Fruit fly (Drosophila melanogaster) whole organism, prepupa: ENCODE measurements around the gene cbt.
A peak's percentile ranks its signal among the peaks of the same experiment; 100 is the strongest.

Source experiments
- CG11294 ChIP-seq: fragments of 200-800 bp; sonication (Bioruptor generic); IDR thresholded peaks from 2 replicates; pipeline ENCODE4 v1.3.6; 2022; ENCODE audit warnings: missing biosample characterization, missing genetic modification characterization
- CG15336 ChIP-seq: fragments of 200-800 bp; sonication (Bioruptor generic); IDR thresholded peaks from 2 replicates; pipeline ENCODE4 v1.3.6; 2022; ENCODE audit warnings: missing biosample characterization, missing genetic modification characterization
- CG1621 ChIP-seq: fragments of 200-800 bp; sonication (Bioruptor generic); optimal IDR thresholded peaks from 3 replicates; lab custom pipeline; 2018; ENCODE audit warnings: missing biosample characterization, mild to moderate bottlenecking, missing genetic modification characterization
- CG3032 ChIP-seq: fragments of 200-800 bp; optimal IDR thresholded peaks from 2 replicates; lab custom pipeline; 2019; ENCODE audit warnings: missing biosample characterization, mild to moderate bottlenecking, missing genetic modification characterization, moderate library complexity
- CG31627 ChIP-seq: fragments of 200-800 bp; sonication (Bioruptor generic); optimal IDR thresholded peaks from 3 replicates; lab custom pipeline; 2016; ENCODE audit warnings: missing biosample characterization, missing genetic modification characterization
- CG32006 ChIP-seq: fragments of 200-800 bp; sonication (Bioruptor generic); optimal IDR thresholded peaks from 3 replicates; lab custom pipeline; 2017; ENCODE audit warnings: missing biosample characterization, mild to moderate bottlenecking, missing genetic modification characterization
- CG4318 ChIP-seq: fragments of 200-800 bp; sonication (Bioruptor generic); optimal IDR thresholded peaks from 3 replicates; lab custom pipeline; 2017; ENCODE audit warnings: missing biosample characterization, mild to moderate bottlenecking, missing genetic modification characterization
- CG6163 ChIP-seq: fragments of 200-800 bp; sonication (Bioruptor generic); IDR thresholded peaks from 3 replicates; pipeline ENCODE4 v1.3.6; 2022; ENCODE audit warnings: missing biosample characterization, missing genetic modification characterization
- CG6276 ChIP-seq: fragments of 200-800 bp; sonication (Bioruptor generic); optimal IDR thresholded peaks from 2 replicates; lab custom pipeline; 2017; ENCODE audit warnings: missing biosample characterization, mild to moderate bottlenecking, missing genetic modification characterization
- CG6808 ChIP-seq: fragments of 200-800 bp; sonication (Bioruptor generic); optimal IDR thresholded peaks from 3 replicates; lab custom pipeline; 2017; ENCODE audit warnings: missing biosample characterization, missing genetic modification characterization, mild to moderate bottlenecking, moderate library complexity, missing genetic modification reagents
- CG6854 ChIP-seq: fragments of 200-800 bp; sonication (Bioruptor generic); optimal IDR thresholded peaks from 2 replicates; lab custom pipeline; 2017; ENCODE audit warnings: missing biosample characterization, mild to moderate bottlenecking, missing genetic modification characterization
- CG7368 ChIP-seq: fragments of 200-800 bp; sonication (Bioruptor generic); optimal IDR thresholded peaks from 3 replicates; lab custom pipeline; 2016; ENCODE audit warnings: missing biosample characterization, missing genetic modification characterization
- CG8119 ChIP-seq: fragments of 200-800 bp; sonication (Bioruptor generic); IDR thresholded peaks from 3 replicates; pipeline ENCODE4 v1.3.6; 2022; ENCODE audit warnings: missing biosample characterization, missing genetic modification characterization
- CG8319 ChIP-seq: fragments of 200-800 bp; sonication (Bioruptor generic); optimal IDR thresholded peaks from 3 replicates; lab custom pipeline; 2016; ENCODE audit warnings: missing biosample characterization, missing genetic modification characterization
- CG8632 ChIP-seq: fragments of 200-800 bp; sonication (Bioruptor generic); optimal IDR thresholded peaks from 3 replicates; lab custom pipeline; 2016; ENCODE audit warnings: missing biosample characterization, missing genetic modification characterization
- CG9139 ChIP-seq: fragments of 200-800 bp; sonication (Bioruptor generic); optimal IDR thresholded peaks from 3 replicates; lab custom pipeline; 2017; ENCODE audit warnings: missing biosample characterization, mild to moderate bottlenecking, missing genetic modification characterization
- Eip75B ChIP-seq: fragments of 200-800 bp; sonication (Bioruptor generic); optimal IDR thresholded peaks from 3 replicates; lab custom pipeline; 2016; ENCODE audit warnings: missing biosample characterization, missing genetic modification characterization
- Eip78C ChIP-seq: fragments of 200-800 bp; sonication (Bioruptor generic); peaks from one replicate; lab custom pipeline; 2016; ENCODE audit warnings: missing biosample characterization, missing genetic modification characterization
- Eip93F ChIP-seq: fragments of 200-800 bp; sonication (Bioruptor generic); optimal IDR thresholded peaks from 2 replicates; lab custom pipeline; 2016; ENCODE audit warnings: missing biosample characterization, mild to moderate bottlenecking, missing genetic modification characterization
- Ets21C ChIP-seq: fragments of 200-800 bp; sonication (Bioruptor generic); optimal IDR thresholded peaks from 3 replicates; lab custom pipeline; 2016; ENCODE audit warnings: missing biosample characterization, missing genetic modification characterization
- Ets96B ChIP-seq: fragments of 200-800 bp; optimal IDR thresholded peaks from 2 replicates; lab custom pipeline; 2019; ENCODE audit warnings: missing biosample characterization, mild to moderate bottlenecking, missing genetic modification characterization, moderate library complexity
- Gug ChIP-seq: fragments of 200-800 bp; sonication (Bioruptor generic); IDR thresholded peaks from 2 replicates; pipeline ENCODE4 v1.3.6; 2022; ENCODE audit warnings: missing biosample characterization, missing genetic modification characterization
- Hr38 ChIP-seq: sonication (Bioruptor generic); optimal IDR thresholded peaks from 2 replicates; lab custom pipeline; 2016; ENCODE audit warnings: missing biosample characterization, missing genetic modification characterization
- Hr39 ChIP-seq: fragments of 200-800 bp; sonication (Bioruptor generic); optimal IDR thresholded peaks from 2 replicates; lab custom pipeline; 2016; ENCODE audit warnings: missing biosample characterization, missing genetic modification characterization
- Hr4 ChIP-seq: fragments of 200-800 bp; sonication (Bioruptor generic); optimal IDR thresholded peaks from 3 replicates; lab custom pipeline; 2016; ENCODE audit warnings: missing biosample characterization, missing genetic modification characterization
- Lpt ChIP-seq: fragments of 200-800 bp; sonication (Bioruptor generic); optimal IDR thresholded peaks from 3 replicates; lab custom pipeline; 2016; ENCODE audit warnings: missing biosample characterization, missing genetic modification characterization
- OdsH ChIP-seq: fragments of 200-800 bp; sonication (Bioruptor generic); optimal IDR thresholded peaks from 3 replicates; lab custom pipeline; 2016; ENCODE audit warnings: missing biosample characterization, missing genetic modification characterization
- Smox ChIP-seq: fragments of 200-800 bp; sonication (Bioruptor generic); optimal IDR thresholded peaks from 3 replicates; lab custom pipeline; 2016; ENCODE audit warnings: missing biosample characterization, missing genetic modification characterization
- achi ChIP-seq: fragments of 200-800 bp; sonication (Bioruptor generic); optimal IDR thresholded peaks from 3 replicates; lab custom pipeline; 2016; ENCODE audit warnings: missing biosample characterization, missing genetic modification characterization
- acj6 ChIP-seq: fragments of 200-800 bp; sonication (Bioruptor generic); optimal IDR thresholded peaks from 3 replicates; lab custom pipeline; 2016; ENCODE audit warnings: missing biosample characterization, missing genetic modification characterization
- cyc ChIP-seq: fragments of 200-800 bp; sonication (Bioruptor generic); optimal IDR thresholded peaks from 3 replicates; lab custom pipeline; 2016; ENCODE audit warnings: missing biosample characterization, missing genetic modification characterization
- dsx ChIP-seq: fragments of 200-800 bp; optimal IDR thresholded peaks from 3 replicates; lab custom pipeline; 2019; ENCODE audit warnings: missing biosample characterization, mild to moderate bottlenecking, missing genetic modification characterization, moderate library complexity; ENCODE audit not compliant: poor library complexity, severe bottlenecking
- eg ChIP-seq: fragments of 200-800 bp; sonication (Bioruptor generic); IDR thresholded peaks from 3 replicates; pipeline ENCODE4 v1.3.6; 2022; ENCODE audit warnings: missing biosample characterization, missing genetic modification characterization
- esn ChIP-seq: fragments of 200-800 bp; sonication (Bioruptor generic); optimal IDR thresholded peaks from 2 replicates; lab custom pipeline; 2016; ENCODE audit warnings: missing biosample characterization, mild to moderate bottlenecking, missing genetic modification characterization, moderate library complexity
- fkh ChIP-seq: fragments of 200-800 bp; sonication (Bioruptor generic); optimal IDR thresholded peaks from 3 replicates; lab custom pipeline; 2017; ENCODE audit warnings: missing biosample characterization, mild to moderate bottlenecking, missing genetic modification characterization, moderate library complexity
- net ChIP-seq: fragments of 200-800 bp; sonication (Bioruptor generic); optimal IDR thresholded peaks from 3 replicates; lab custom pipeline; 2016; ENCODE audit warnings: missing biosample characterization, missing genetic modification characterization
- pdm3 ChIP-seq: fragments of 200-800 bp; sonication (Bioruptor generic); optimal IDR thresholded peaks from 3 replicates; lab custom pipeline; 2016; ENCODE audit warnings: missing biosample characterization, missing genetic modification characterization
- salr ChIP-seq, 2 experiments: fragments of 200-800 bp; sonication (Bioruptor generic); optimal IDR thresholded peaks; 3 replicates each; lab custom pipeline; 2016 to 2018; ENCODE audit warnings: missing biosample characterization in 2 of 2, missing genetic modification characterization in 2 of 2, mild to moderate bottlenecking in 1 of 2
- ss ChIP-seq, 2 experiments: fragments of 200-800 bp; sonication (Bioruptor generic); optimal IDR thresholded peaks; 2 replicates in 1 of 2; 3 replicates in 1 of 2; lab custom pipeline; 2017 to 2018; ENCODE audit warnings: mild to moderate bottlenecking in 2 of 2, missing biosample characterization in 2 of 2, missing genetic modification characterization in 2 of 2, moderate library complexity in 1 of 2
- svp ChIP-seq: fragments of 200-800 bp; sonication (Bioruptor generic); peaks from one replicate; lab custom pipeline; 2016; ENCODE audit warnings: missing biosample characterization, missing genetic modification characterization
- topi ChIP-seq: fragments of 200-800 bp; sonication (Bioruptor generic); optimal IDR thresholded peaks from 3 replicates; lab custom pipeline; 2016; ENCODE audit warnings: missing biosample characterization, missing genetic modification characterization
- vri ChIP-seq: fragments of 200-800 bp; sonication (Bioruptor generic); optimal IDR thresholded peaks from 3 replicates; lab custom pipeline; 2016; ENCODE audit warnings: missing biosample characterization, mild to moderate bottlenecking, missing genetic modification characterization

Gene cbt

dm6 chr2L:522752-523151 lies 43.3 kb upstream of the cbt start (continued):
- TF ChIP-seq Ets96B (tag; lab: Kevin White, UChicago) (peak; percentile 51), CG11294 (GFP tag; lab: Robert Waterston, UW) (no peak), CG1621 (tag; lab: Kevin White, UChicago) (no peak), net (GFP tag; lab: Kevin White, UChicago) (peak; percentile 27), cyc (GFP tag; lab: Kevin White, UChicago) (peak; percentile 40), Hr38 (GFP tag; lab: Kevin White, UChicago) (no peak), salr (GFP tag; optimal IDR thresholded peaks at IDR 0.05; lab: Kevin White, UChicago) (peak; percentile 28 to 42)

DNA sequence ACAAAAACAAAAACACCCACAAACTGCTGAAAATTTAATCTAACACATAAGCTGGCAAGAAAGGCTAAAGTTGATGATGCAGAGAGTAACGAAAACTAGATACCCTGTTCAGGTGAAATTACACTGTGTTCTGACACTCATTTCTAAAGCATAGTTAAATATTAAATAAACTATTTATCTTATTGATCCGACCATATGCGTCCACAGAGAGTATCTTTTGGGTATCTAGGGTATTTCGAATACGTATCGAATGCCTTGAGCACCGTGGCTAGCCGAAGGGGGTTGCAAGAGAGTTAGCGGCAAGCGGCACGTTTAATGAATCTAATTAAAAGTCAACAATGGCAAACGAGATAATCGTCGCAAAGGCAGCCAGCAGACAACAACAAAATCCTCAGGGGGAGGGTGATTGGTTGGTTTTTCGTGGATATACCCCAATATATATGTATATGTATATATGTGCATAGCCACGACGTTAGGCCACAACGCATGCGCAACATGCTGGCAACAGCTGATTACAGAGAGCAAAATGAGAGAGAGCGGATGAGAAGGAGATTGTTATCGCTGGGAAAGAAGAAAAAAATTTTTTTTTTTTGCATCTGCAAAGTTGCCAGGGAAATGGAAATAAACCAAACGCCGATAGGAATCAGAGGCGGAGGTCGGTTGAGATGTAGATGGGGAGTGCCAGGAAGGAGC lies 42.6 kb upstream of the cbt start:
- TF ChIP-seq CG7368 (GFP tag; lab: Kevin White, UChicago) (peak; percentile 19), vri (GFP tag; lab: Kevin White, UChicago) (peak; percentile 23), topi (no peak), Eip78C (peak; percentile 43), CG8632 (GFP tag; lab: Kevin White, UChicago) (no peak), Hr4 (GFP tag; lab: Kevin White, UChicago) (peak; percentile 54), CG8319 (GFP tag; lab: Kevin White, UChicago) (no peak), CG6854 (GFP tag; lab: Kevin White, UChicago) (no peak), Lpt (no peak), CG15336 (GFP tag; lab: Robert Waterston, UW) (peak; percentile 13; the same call in 1 of the 2 replicates), fkh (peak; percentile 34), eg (GFP tag; lab: Robert Waterston, UW) (peak; percentile 41; the same call in 1 of the 3 replicates), esn (no peak), OdsH (GFP tag; lab: Kevin White, UChicago) (peak; percentile 15), CG32006 (GFP tag; lab: Kevin White, UChicago) (peak; percentile 35), CG6163 (GFP tag; lab: Robert Waterston, UW) (peak; percentile 30; the same call in 2 of the 3 replicates), CG8119 (peak; percentile 57), pdm3 (GFP tag; lab: Kevin White, UChicago) (peak; percentile 22), Ets21C (GFP tag; lab: Kevin White, UChicago) (no peak), Gug (GFP tag; lab: Robert Waterston, UW) (peak; percentile 23; the same call in 1 of the 2 replicates), CG4318 (GFP tag; lab: Kevin White, UChicago) (no peak), svp (peak; percentile 42), CG3032 (tag; lab: Kevin White, UChicago) (no peak)
- TF ChIP-seq, all 60 proteins: peak for 14

dm6 chr2L:521001-521827 lies 41.7 kb upstream of the cbt start:
- TF ChIP-seq CG31627 (GFP tag; lab: Kevin White, UChicago) (no peak), Hr39 (GFP tag; lab: Kevin White, UChicago) (no peak), Hr38 (GFP tag; lab: Kevin White, UChicago) (no peak), Gug (GFP tag; lab: Robert Waterston, UW) (no peak), Smox (GFP tag; lab: Kevin White, UChicago) (no peak), acj6 (GFP tag; lab: Kevin White, UChicago) (no peak), cyc (GFP tag; lab: Kevin White, UChicago) (no peak), Hr4 (GFP tag; lab: Kevin White, UChicago) (no peak), svp (peak; percentile 78), salr (GFP tag; optimal IDR thresholded peaks at IDR 0.05; lab: Kevin White, UChicago) (no peak), Eip75B (GFP tag; lab: Kevin White, UChicago) (no peak), esn (no peak), CG4318 (GFP tag; lab: Kevin White, UChicago) (no peak), CG6276 (GFP tag; lab: Kevin White, UChicago) (no peak), eg (GFP tag; lab: Robert Waterston, UW) (no peak), dsx (GFP tag; lab: Kevin White, UChicago) (peak; percentile 54), Ets96B (tag; lab: Kevin White, UChicago) (no peak), CG6163 (GFP tag; lab: Robert Waterston, UW) (0 out of 3 replicates have a peak, but pooled peaks have one; percentile 2), achi (no peak), CG6808 (GFP tag; lab: Kevin White, UChicago) (no peak), CG32006 (GFP tag; lab: Kevin White, UChicago) (no peak), CG9139 (GFP tag; lab: Kevin White, UChicago) (no peak), ss (GFP tag; optimal IDR thresholded peaks at IDR 0.05; lab: Kevin White, UChicago) (no peak), Eip93F (GFP tag; lab: Kevin White, UChicago) (no peak), Eip78C (peak; percentile 62), CG15336 (GFP tag; lab: Robert Waterston, UW) (no peak; the same call in 1 of the 2 replicates), OdsH (GFP tag; lab: Kevin White, UChicago) (no peak)
